Worm (Caenorhabditis elegans) whole organism, midembryonic: Measurements from ENCODE around the gene srg-6.

Experiments
- T22C8.4 ChIP-seq: fragments of 200-800 bp; sonication (Bioruptor generic); IDR thresholded peaks from 2 replicates; pipeline ENCODE4 v1.3.6; 2022; ENCODE audit warnings: missing genetic modification characterization, missing compliant biosample characterization
- cog-1 ChIP-seq: sonication (generic microtip); optimal IDR thresholded peaks from 2 replicates; lab custom pipeline; 2016; ENCODE audit warnings: missing genetic modification characterization, missing compliant biosample characterization
- flt-1 ChIP-seq: fragments of 200-800 bp; sonication (Bioruptor generic); IDR thresholded peaks from 2 replicates; pipeline ENCODE4 v1.3.6; 2022; ENCODE audit warnings: missing genetic modification characterization, missing compliant biosample characterization
- klf-2 ChIP-seq: fragments of 200-800 bp; sonication (Bioruptor generic); conservative IDR thresholded peaks from 2 replicates; pipeline ENCODE4 v1.3.6; 2022; ENCODE audit warnings: missing genetic modification reagents, missing genetic modification characterization, missing compliant biosample characterization
- med-1 ChIP-seq: sonication (generic microtip); optimal IDR thresholded peaks from 2 replicates; lab custom pipeline; 2017; ENCODE audit warnings: missing genetic modification characterization, mild to moderate bottlenecking, missing compliant biosample characterization, antibody characterized with exemption, missing genetic modification reagents; ENCODE audit not compliant: insufficient read depth
- ref-1 ChIP-seq: fragments of 200-800 bp; sonication (Bioruptor generic); conservative IDR thresholded peaks from 2 replicates; pipeline ENCODE4 v1.3.6; 2022; ENCODE audit warnings: missing genetic modification reagents, missing genetic modification characterization, missing compliant biosample characterization
- tab-1 ChIP-seq: fragments of 200-800 bp; sonication (Bioruptor generic); IDR thresholded peaks from 2 replicates; pipeline ENCODE4 v1.3.6; 2022; ENCODE audit warnings: missing genetic modification characterization, missing compliant biosample characterization
- ztf-23 ChIP-seq: fragments of 200-800 bp; sonication (Bioruptor generic); IDR thresholded peaks from 2 replicates; pipeline ENCODE4 v1.3.6; 2022; ENCODE audit warnings: missing genetic modification reagents, missing genetic modification characterization, missing compliant biosample characterization
- ztf-29 ChIP-seq: fragments of 200-800 bp; sonication (Bioruptor generic); IDR thresholded peaks from 2 replicates; pipeline ENCODE4 v1.3.6; 2022; ENCODE audit warnings: missing genetic modification reagents, missing genetic modification characterization, missing compliant biosample characterization

Gene srg-6

ce11 chrIII:6256675-6257074, 9.1 kb downstream of the srg-6 start, which contains the start of gene srg-9:
Gene srg-9 (minus strand): TSS chrIII:6256775.
- TF ChIP-seq T22C8.4 (GFP tag; lab: Robert Waterston, UW) = no peak
- TF ChIP-seq ztf-29 (GFP tag; lab: Robert Waterston, UW) = no peak
- TF ChIP-seq med-1 (GFP tag; lab: Kevin White, UChicago) = no peak
- TF ChIP-seq cog-1 (tag; lab: Kevin White, UChicago) = no peak
- no peak for TF ChIP-seq klf-2 (GFP tag; lab: Robert Waterston, UW)
- TF ChIP-seq ztf-23 (GFP tag; lab: Robert Waterston, UW) = no peak
- no peak for TF ChIP-seq flt-1 (GFP tag; lab: Robert Waterston, UW)

DNA sequence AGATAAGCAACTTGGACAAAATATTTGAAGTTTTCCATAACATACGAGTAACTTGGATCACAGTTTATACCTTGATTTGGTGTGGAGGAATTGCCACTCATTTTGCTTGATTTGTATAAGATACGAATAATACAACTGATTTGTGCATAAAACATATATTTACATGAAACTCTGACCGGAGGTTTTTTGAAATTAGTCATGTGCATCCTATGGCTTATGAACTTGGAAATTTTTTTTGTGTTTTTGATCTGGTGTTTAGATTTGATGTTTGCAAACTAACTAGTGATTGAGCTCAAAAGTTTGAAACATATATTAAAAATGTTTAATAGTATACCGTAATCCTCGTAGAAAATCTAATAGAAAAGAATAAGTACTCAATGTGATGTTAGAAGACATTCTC, 11.1 kb downstream of the srg-6 start, which contains the start of gene srg-8:
Gene srg-8, minus strand, starts transcription at position 101 of the 400 bp plus-strand sequence.
- TF ChIP-seq klf-2 (GFP tag; lab: Robert Waterston, UW) (no peak), T22C8.4 (GFP tag; lab: Robert Waterston, UW) (no peak), ztf-29 (GFP tag; lab: Robert Waterston, UW) (no peak), ref-1 (no peak), med-1 (GFP tag; lab: Kevin White, UChicago) (no peak), cog-1 (tag; lab: Kevin White, UChicago) (no peak), tab-1 (GFP tag; lab: Robert Waterston, UW) (no peak), ztf-23 (GFP tag; lab: Robert Waterston, UW) (no peak)

- TF ChIP-seq cog-1 (tag; lab: Kevin White, UChicago) (no peak), tab-1 (GFP tag; lab: Robert Waterston, UW) (no peak), flt-1 (GFP tag; lab: Robert Waterston, UW) (no peak), ref-1 (no peak)
Observed at ce11 chrIII:6251511-6251910, 14.3 kb downstream of the srg-6 start, which contains the start of gene amdh-1. Gene amdh-1 (plus strand): TSS chrIII:6251811.

DNA sequence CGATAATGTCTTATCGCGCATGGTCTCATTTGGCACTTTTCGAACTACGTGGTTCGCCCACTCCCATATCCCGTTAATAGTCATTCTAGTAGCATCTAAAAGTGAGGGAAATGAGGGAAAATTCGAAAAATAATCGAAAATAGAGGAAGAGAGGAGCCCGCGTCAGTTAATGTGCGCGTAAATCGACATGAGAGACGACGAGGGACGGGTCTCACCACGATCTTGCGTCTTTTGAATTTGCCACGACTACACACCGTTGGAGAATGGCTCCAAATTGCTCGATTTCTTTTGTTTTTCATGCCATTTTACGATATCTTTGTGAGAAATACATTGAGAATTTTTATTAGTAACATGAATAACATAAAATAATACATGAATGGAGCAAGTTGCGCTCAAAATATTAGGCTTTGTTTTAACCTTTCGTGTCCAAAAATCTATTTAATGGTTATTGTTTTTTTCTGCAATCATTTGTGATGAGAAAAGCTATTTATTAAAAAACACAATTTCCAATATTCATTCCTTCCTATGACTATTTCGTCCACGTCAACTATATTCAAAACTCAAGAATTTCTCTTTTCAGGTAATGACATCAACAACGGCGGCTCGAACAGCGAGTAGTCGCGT, 17.6 kb downstream of the srg-6 start, which contains the start of the genes gen-1 and stt-3:
Gene gen-1, minus strand, starts transcription at position 95 of the 624 bp plus-strand sequence.
Gene stt-3, plus strand, starts transcription at position 574 of the 624 bp plus-strand sequence.
- no peak for TF ChIP-seq klf-2 (GFP tag; lab: Robert Waterston, UW)
- no peak for TF ChIP-seq ztf-29 (GFP tag; lab: Robert Waterston, UW)
- TF ChIP-seq ref-1 = no peak
- TF ChIP-seq T22C8.4 (GFP tag; lab: Robert Waterston, UW) = no peak
- no peak for TF ChIP-seq flt-1 (GFP tag; lab: Robert Waterston, UW)
- no peak for TF ChIP-seq cog-1 (tag; lab: Kevin White, UChicago)
- no peak for TF ChIP-seq ztf-23 (GFP tag; lab: Robert Waterston, UW)
- TF ChIP-seq tab-1 (GFP tag; lab: Robert Waterston, UW) = no peak
- no peak for TF ChIP-seq med-1 (GFP tag; lab: Kevin White, UChicago)

ce11 chrIII:6245728-6246127, 20.1 kb downstream of the srg-6 start, which contains the start of gene bcas-2:
Gene bcas-2 (minus strand): TSS chrIII:6245828.
- TF ChIP-seq cog-1 (tag; lab: Kevin White, UChicago) (no peak), klf-2 (GFP tag; lab: Robert Waterston, UW) (no peak), ref-1 (no peak), ztf-23 (GFP tag; lab: Robert Waterston, UW) (no peak), flt-1 (GFP tag; lab: Robert Waterston, UW) (no peak), T22C8.4 (GFP tag; lab: Robert Waterston, UW) (no peak), ztf-29 (GFP tag; lab: Robert Waterston, UW) (no peak), med-1 (GFP tag; lab: Kevin White, UChicago) (no peak), tab-1 (GFP tag; lab: Robert Waterston, UW) (no peak)

DNA sequence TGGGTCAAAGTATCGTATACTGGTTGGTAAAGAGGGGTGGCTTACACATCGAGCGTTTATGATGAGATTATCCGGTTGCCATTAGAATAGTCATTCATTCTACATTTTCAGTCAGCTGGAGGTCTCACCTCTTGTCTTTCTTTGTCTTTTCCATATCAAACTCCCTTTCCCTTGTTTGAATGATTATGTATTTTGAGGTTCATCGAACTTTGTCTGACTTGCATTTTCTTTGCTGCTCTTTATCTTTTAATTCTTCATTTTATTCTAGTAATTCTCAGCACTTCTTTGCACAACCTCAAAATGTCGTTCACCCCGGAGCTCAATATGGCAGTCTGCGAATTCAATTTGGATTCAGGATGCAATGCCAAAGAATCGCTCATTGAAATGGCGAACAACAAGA, 25.3 kb downstream of the srg-6 start, which contains the start of gene T12A2.3:
Gene T12A2.3, plus strand, starts transcription at position 301 of the 400 bp plus-strand sequence.
- no peak for TF ChIP-seq T22C8.4 (GFP tag; lab: Robert Waterston, UW)
- no peak for TF ChIP-seq ztf-23 (GFP tag; lab: Robert Waterston, UW)
- no peak for TF ChIP-seq med-1 (GFP tag; lab: Kevin White, UChicago)
- TF ChIP-seq ref-1 = no peak
- TF ChIP-seq klf-2 (GFP tag; lab: Robert Waterston, UW) = no peak

DNA sequence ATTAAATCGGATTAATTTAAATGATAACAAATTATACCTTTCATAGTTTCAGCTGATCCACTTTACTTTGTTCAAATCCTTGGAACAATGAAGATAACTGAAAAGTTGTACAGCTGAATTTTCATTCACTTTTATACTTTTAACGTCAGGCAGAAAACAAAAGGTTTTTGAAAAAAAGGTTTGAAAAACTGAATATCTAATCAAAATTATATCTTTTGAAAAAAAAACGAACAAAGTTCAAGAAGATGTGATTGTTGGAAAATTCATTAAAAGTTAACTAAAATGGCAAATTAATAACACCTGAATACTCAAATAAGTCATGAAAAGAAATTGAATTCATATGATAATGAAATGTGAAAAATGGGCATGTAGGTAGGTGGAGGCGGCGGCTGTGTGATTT, 29.2 kb downstream of the srg-6 start, which contains the start of gene T12A2.21:
Gene T12A2.21, minus strand, starts transcription at position 101 of the 400 bp plus-strand sequence.
- TF ChIP-seq tab-1 (GFP tag; lab: Robert Waterston, UW) = no peak
- TF ChIP-seq ref-1 = no peak

DNA sequence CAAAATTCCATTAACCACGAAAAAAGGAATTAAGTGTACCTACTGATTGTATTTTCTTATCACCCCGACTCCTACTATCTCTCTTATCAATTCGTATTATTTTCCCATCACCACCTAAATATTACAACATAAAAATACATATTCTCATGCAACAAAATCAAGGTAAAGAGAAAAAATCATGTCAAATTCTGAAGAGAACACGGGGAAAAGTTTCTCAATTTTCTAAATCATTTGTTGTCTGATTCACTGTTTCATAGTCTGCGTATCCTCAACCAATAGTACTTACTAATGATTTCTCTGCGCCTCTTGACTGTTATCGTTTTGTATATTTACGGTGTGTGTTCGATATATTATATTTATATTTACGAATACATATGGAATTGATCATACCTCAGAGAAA, 33.9 kb downstream of the srg-6 start:
- no peak for TF ChIP-seq T22C8.4 (GFP tag; lab: Robert Waterston, UW)
- TF ChIP-seq tab-1 (GFP tag; lab: Robert Waterston, UW) = no peak
- no peak for TF ChIP-seq flt-1 (GFP tag; lab: Robert Waterston, UW)
- TF ChIP-seq ztf-29 (GFP tag; lab: Robert Waterston, UW) = no peak

DNA sequence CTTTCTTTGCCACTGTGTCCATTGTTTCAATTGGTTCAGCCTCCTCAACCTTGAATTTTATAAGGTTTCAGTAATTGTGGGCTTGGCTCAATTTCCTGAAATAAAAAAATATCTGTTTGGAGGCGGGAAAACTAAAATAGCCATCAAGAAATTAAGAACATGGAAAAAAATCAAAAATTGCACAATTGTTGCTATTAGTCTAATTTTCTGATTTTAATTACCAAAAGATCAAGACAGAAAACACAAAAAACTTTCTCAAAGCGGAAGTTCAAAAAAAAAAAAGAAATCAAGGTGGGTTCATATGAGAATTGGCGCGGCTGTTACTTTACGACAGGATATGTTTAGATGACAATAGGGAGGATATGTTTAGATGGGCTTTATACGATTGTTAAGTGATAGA, 34.9 kb downstream of the srg-6 start, which contains the start of gene esyt-2:
Gene esyt-2, minus strand, starts transcription at position 101 of the 400 bp plus-strand sequence.
- TF ChIP-seq ref-1 (no peak), T22C8.4 (GFP tag; lab: Robert Waterston, UW) (no peak), flt-1 (GFP tag; lab: Robert Waterston, UW) (no peak), klf-2 (GFP tag; lab: Robert Waterston, UW) (no peak), med-1 (GFP tag; lab: Kevin White, UChicago) (no peak), ztf-23 (GFP tag; lab: Robert Waterston, UW) (no peak), tab-1 (GFP tag; lab: Robert Waterston, UW) (no peak)
